Worm (Caenorhabditis elegans) whole organism, midembryonic: ENCODE results near the gene T19A5.3.

Source experiments
- T22C8.4 ChIP-seq: fragments of 200-800 bp; sonication (Bioruptor generic); IDR thresholded peaks from 2 replicates; pipeline ENCODE4 v1.3.6; 2022; ENCODE audit warnings: missing genetic modification characterization, missing compliant biosample characterization
- klf-2 ChIP-seq: fragments of 200-800 bp; sonication (Bioruptor generic); conservative IDR thresholded peaks from 2 replicates; pipeline ENCODE4 v1.3.6; 2022; ENCODE audit warnings: missing genetic modification reagents, missing genetic modification characterization, missing compliant biosample characterization
- med-1 ChIP-seq: sonication (generic microtip); optimal IDR thresholded peaks from 2 replicates; lab custom pipeline; 2017; ENCODE audit warnings: missing genetic modification characterization, mild to moderate bottlenecking, missing compliant biosample characterization, antibody characterized with exemption, missing genetic modification reagents; ENCODE audit not compliant: insufficient read depth
- tab-1 ChIP-seq: fragments of 200-800 bp; sonication (Bioruptor generic); IDR thresholded peaks from 2 replicates; pipeline ENCODE4 v1.3.6; 2022; ENCODE audit warnings: missing genetic modification characterization, missing compliant biosample characterization
- ztf-23 ChIP-seq: fragments of 200-800 bp; sonication (Bioruptor generic); IDR thresholded peaks from 2 replicates; pipeline ENCODE4 v1.3.6; 2022; ENCODE audit warnings: missing genetic modification reagents, missing genetic modification characterization, missing compliant biosample characterization
- ztf-29 ChIP-seq: fragments of 200-800 bp; sonication (Bioruptor generic); IDR thresholded peaks from 2 replicates; pipeline ENCODE4 v1.3.6; 2022; ENCODE audit warnings: missing genetic modification reagents, missing genetic modification characterization, missing compliant biosample characterization

- TF ChIP-seq ztf-29 (GFP tag; lab: Robert Waterston, UW) = no peak
- TF ChIP-seq ztf-23 = no peak
- TF ChIP-seq T22C8.4 = no peak
- no peak for TF ChIP-seq tab-1 (GFP tag; lab: Robert Waterston, UW)
- no peak for TF ChIP-seq klf-2 (GFP tag; lab: Robert Waterston, UW)
- TF ChIP-seq med-1 (GFP tag; lab: Kevin White, UChicago) = no peak
Measured at ce11 chrV:8939424-8940065, 4.3 kb downstream of the T19A5.3 start.
